Fruit fly (Drosophila melanogaster) whole organism, embryonic: ENCODE data around the gene Son.

Experiments
- Atf3 ChIP-seq: fragments of 200-800 bp; sonication (Bioruptor generic); optimal IDR thresholded peaks from 3 replicates; lab custom pipeline; 2016; ENCODE audit warnings: missing biosample characterization, missing genetic modification characterization
- CG11085 ChIP-seq: fragments of 200-800 bp; sonication (Bioruptor generic); IDR thresholded peaks from 2 replicates; pipeline ENCODE4 v1.3.6; 2022; ENCODE audit warnings: missing biosample characterization, missing genetic modification characterization
- CG11504 ChIP-seq: fragments of 200-800 bp; sonication (Bioruptor generic); optimal IDR thresholded peaks from 3 replicates; lab custom pipeline; 2019; ENCODE audit warnings: missing biosample characterization, mild to moderate bottlenecking, missing genetic modification characterization, moderate library complexity
- CG12155 ChIP-seq: fragments of 200-800 bp; sonication (Bioruptor generic); optimal IDR thresholded peaks from 3 replicates; lab custom pipeline; 2016; ENCODE audit warnings: missing biosample characterization, missing genetic modification characterization
- CG14860 ChIP-seq: fragments of 200-800 bp; sonication (Bioruptor generic); IDR thresholded peaks from 3 replicates; pipeline ENCODE4 v1.3.6; 2022; ENCODE audit warnings: missing biosample characterization, missing genetic modification characterization; ENCODE audit not compliant: partially characterized antibody
- CG1603 ChIP-seq: fragments of 200-800 bp; sonication (Bioruptor generic); optimal IDR thresholded peaks from 2 replicates; lab custom pipeline; 2019; ENCODE audit warnings: missing biosample characterization, mild to moderate bottlenecking, missing genetic modification characterization, moderate library complexity
- CG18011 ChIP-seq: fragments of 200-800 bp; sonication (Bioruptor generic); optimal IDR thresholded peaks from 2 replicates; lab custom pipeline; 2017; ENCODE audit warnings: missing biosample characterization, missing genetic modification characterization, mild to moderate bottlenecking, moderate library complexity, missing genotype
- CG2678 ChIP-seq: fragments of 200-800 bp; sonication (Bioruptor generic); optimal IDR thresholded peaks from 3 replicates; lab custom pipeline; 2019; ENCODE audit warnings: missing biosample characterization, mild to moderate bottlenecking, missing genetic modification characterization, moderate library complexity
- CG30020 ChIP-seq: fragments of 200-800 bp; optimal IDR thresholded peaks from 2 replicates; lab custom pipeline; 2019; ENCODE audit warnings: missing biosample characterization, mild to moderate bottlenecking, missing genetic modification characterization, moderate library complexity
- CG31365 ChIP-seq: fragments of 200-800 bp; sonication (Bioruptor generic); optimal IDR thresholded peaks from 2 replicates; lab custom pipeline; 2018; ENCODE audit warnings: missing biosample characterization, mild to moderate bottlenecking, missing genetic modification characterization
- CG31388 ChIP-seq: fragments of 200-800 bp; sonication (Bioruptor generic); optimal IDR thresholded peaks from 2 replicates; lab custom pipeline; 2016; ENCODE audit warnings: missing biosample characterization, missing genetic modification characterization
- CG34376 ChIP-seq: fragments of 200-800 bp; sonication (Bioruptor generic); optimal IDR thresholded peaks from 2 replicates; lab custom pipeline; 2018; ENCODE audit warnings: missing biosample characterization, mild to moderate bottlenecking, missing genetic modification characterization
- CG4854 ChIP-seq: fragments of 200-800 bp; sonication (Bioruptor generic); optimal IDR thresholded peaks from 2 replicates; lab custom pipeline; 2016; ENCODE audit warnings: missing biosample characterization, missing genetic modification characterization, inconsistent platforms
- CG6683 ChIP-seq: fragments of 200-800 bp; sonication (Bioruptor generic); optimal IDR thresholded peaks from 2 replicates; lab custom pipeline; 2017; ENCODE audit warnings: missing biosample characterization, mild to moderate bottlenecking, missing genetic modification characterization, missing genetic modification reagents
- CG7372 ChIP-seq: fragments of 200-800 bp; sonication (Bioruptor generic); IDR thresholded peaks from 2 replicates; pipeline ENCODE4 v1.3.6; 2022; ENCODE audit warnings: missing biosample characterization, missing genetic modification characterization
- CG7556 ChIP-seq: fragments of 200-800 bp; sonication (Bioruptor generic); optimal IDR thresholded peaks from 2 replicates; lab custom pipeline; 2017; ENCODE audit warnings: missing biosample characterization, mild to moderate bottlenecking, missing genetic modification characterization
- CG9215 ChIP-seq: fragments of 200-800 bp; sonication (Bioruptor generic); IDR thresholded peaks from 2 replicates; pipeline ENCODE4 v1.3.6; 2022; ENCODE audit warnings: missing biosample characterization, missing genetic modification characterization
- Chrac-16 ChIP-seq: fragments of 200-800 bp; sonication (Bioruptor generic); optimal IDR thresholded peaks from 3 replicates; lab custom pipeline; 2016; ENCODE audit warnings: missing biosample characterization, missing genetic modification characterization
- Dfd ChIP-seq, 2 experiments: fragments of >200 bp; optimal IDR thresholded peaks; 2 replicates each; lab custom pipeline; 2017; ENCODE audit warnings: missing biosample characterization in 2 of 2, missing genetic modification characterization in 2 of 2
- E2f1 ChIP-seq: fragments of 200-800 bp; sonication (Bioruptor generic); IDR thresholded peaks from 2 replicates; pipeline ENCODE4 v1.3.6; 2022; ENCODE audit warnings: missing biosample characterization, missing genetic modification characterization
- Gsc ChIP-seq: fragments of 200-800 bp; sonication (Bioruptor generic); IDR thresholded peaks from 2 replicates; pipeline ENCODE4 v1.3.6; 2022; ENCODE audit warnings: missing biosample characterization, missing genetic modification characterization
- Hmx ChIP-seq: fragments of 200-800 bp; sonication (Bioruptor generic); optimal IDR thresholded peaks from 2 replicates; lab custom pipeline; 2016; ENCODE audit warnings: missing biosample characterization, missing genetic modification characterization
- MESR4 ChIP-seq: fragments of 200-800 bp; sonication (Bioruptor generic); optimal IDR thresholded peaks from 2 replicates; lab custom pipeline; 2018; ENCODE audit warnings: missing biosample characterization, mild to moderate bottlenecking, missing genetic modification characterization, moderate library complexity
- Med ChIP-seq: fragments of 200-800 bp; sonication (Bioruptor generic); peaks from one replicate; lab custom pipeline; 2016; ENCODE audit warnings: missing biosample characterization, missing genetic modification characterization, mild to moderate bottlenecking, inconsistent platforms, moderate library complexity
- Mrtf ChIP-seq: fragments of 200-800 bp; sonication (Bioruptor generic); IDR thresholded peaks from 3 replicates; pipeline ENCODE4 v1.3.6; 2022; ENCODE audit warnings: missing biosample characterization, missing genetic modification characterization
- NC2α ChIP-seq: fragments of 200-800 bp; sonication (Bioruptor generic); optimal IDR thresholded peaks from 2 replicates; lab custom pipeline; 2016; ENCODE audit warnings: missing biosample characterization, missing genetic modification characterization
- Nf-YA ChIP-seq: fragments of 200-800 bp; sonication (Bioruptor generic); IDR thresholded peaks from 2 replicates; pipeline ENCODE4 v1.3.6; 2022; ENCODE audit warnings: missing biosample characterization, missing genetic modification characterization
- Oaz ChIP-seq: fragments of 200-800 bp; sonication (Bioruptor generic); IDR thresholded peaks from 2 replicates; pipeline ENCODE4 v1.3.6; 2022; ENCODE audit warnings: missing biosample characterization, missing genetic modification characterization
- Poxn ChIP-seq: fragments of 200-800 bp; sonication (Bioruptor generic); IDR thresholded peaks from 2 replicates; pipeline ENCODE4 v1.3.6; 2022; ENCODE audit warnings: missing biosample characterization, missing genetic modification characterization
- bab2 ChIP-seq: fragments of 200-800 bp; sonication (Bioruptor generic); optimal IDR thresholded peaks from 2 replicates; lab custom pipeline; 2016; ENCODE audit warnings: missing biosample characterization, missing genetic modification characterization
- bbx ChIP-seq: fragments of 200-800 bp; sonication (Bioruptor generic); IDR thresholded peaks from 2 replicates; pipeline ENCODE4 v1.3.6; 2022; ENCODE audit warnings: missing biosample characterization, missing genetic modification characterization; ENCODE audit not compliant: partially characterized antibody
- bowl ChIP-seq: fragments of 200-800 bp; sonication (Bioruptor generic); IDR thresholded peaks from 2 replicates; pipeline ENCODE4 v1.3.6; 2022; ENCODE audit warnings: missing biosample characterization, missing genetic modification characterization
- chn ChIP-seq: fragments of 200-800 bp; sonication (Bioruptor generic); optimal IDR thresholded peaks from 2 replicates; lab custom pipeline; 2016; ENCODE audit warnings: missing biosample characterization, missing genetic modification characterization
- dysf ChIP-seq: fragments of 200-800 bp; sonication (Bioruptor generic); IDR thresholded peaks from 3 replicates; pipeline ENCODE4 v1.3.6; 2022; ENCODE audit warnings: missing biosample characterization, missing genetic modification characterization
- gem ChIP-seq: fragments of 200-800 bp; sonication (Bioruptor generic); optimal IDR thresholded peaks from 2 replicates; lab custom pipeline; 2019; ENCODE audit warnings: missing biosample characterization, mild to moderate bottlenecking, missing genetic modification characterization, moderate library complexity
- kay ChIP-seq: fragments of 200-800 bp; sonication (Bioruptor generic); optimal IDR thresholded peaks from 2 replicates; lab custom pipeline; 2016; ENCODE audit warnings: missing biosample characterization, missing genetic modification characterization
- ken ChIP-seq: fragments of 200-800 bp; sonication (Bioruptor generic); IDR thresholded peaks from 3 replicates; pipeline ENCODE4 v1.3.6; 2022; ENCODE audit warnings: missing biosample characterization, missing genetic modification characterization
- lov ChIP-seq, 2 experiments: fragments of 200-800 bp in 1 of 2; fragments of >200 bp in 1 of 2; sonication (Bioruptor generic) in 1 of 2; IDR thresholded peaks in 1 of 2; optimal IDR thresholded peaks in 1 of 2; 2 replicates in 1 of 2; 3 replicates in 1 of 2; pipeline versions ENCODE4 v1.3.6 to Lab custom; 2017 to 2022; ENCODE audit warnings: missing biosample characterization in 1 of 2, missing genetic modification characterization in 1 of 2
- nmo ChIP-seq: fragments of 200-800 bp; sonication (Bioruptor generic); optimal IDR thresholded peaks from 2 replicates; lab custom pipeline; 2018; ENCODE audit warnings: missing biosample characterization, mild to moderate bottlenecking, missing genetic modification characterization, moderate library complexity
- peb ChIP-seq: fragments of 200-800 bp; sonication (Bioruptor generic); IDR thresholded peaks from 2 replicates; pipeline ENCODE4 v1.3.6; 2022; ENCODE audit warnings: missing biosample characterization, missing genetic modification characterization
- pita ChIP-seq: fragments of 200-800 bp; sonication (Bioruptor generic); optimal IDR thresholded peaks from 2 replicates; lab custom pipeline; 2017; ENCODE audit warnings: missing biosample characterization, mild to moderate bottlenecking, missing genetic modification characterization
- rib ChIP-seq: fragments of 200-800 bp; sonication (Bioruptor generic); IDR thresholded peaks from 2 replicates; pipeline ENCODE4 v1.3.6; 2022; ENCODE audit warnings: missing biosample characterization, missing genetic modification characterization
- sd ChIP-seq: fragments of 200-800 bp; sonication (Bioruptor generic); optimal IDR thresholded peaks from 3 replicates; lab custom pipeline; 2018; ENCODE audit warnings: missing biosample characterization, mild to moderate bottlenecking, missing genetic modification characterization, moderate library complexity
- sisA ChIP-seq: fragments of 200-800 bp; sonication (Bioruptor generic); IDR thresholded peaks from 2 replicates; pipeline ENCODE4 v1.3.6; 2022; ENCODE audit warnings: missing biosample characterization, missing genetic modification characterization
- ssp ChIP-seq: fragments of 200-800 bp; sonication (Bioruptor generic); IDR thresholded peaks from 2 replicates; pipeline ENCODE4 v1.3.6; 2022; ENCODE audit warnings: missing biosample characterization, missing genetic modification characterization
- stc ChIP-seq: fragments of 200-800 bp; sonication (Bioruptor generic); IDR thresholded peaks from 2 replicates; pipeline ENCODE4 v1.3.6; 2022; ENCODE audit warnings: missing biosample characterization, missing genetic modification characterization
- vnd ChIP-seq: fragments of 200-800 bp; sonication (Bioruptor generic); IDR thresholded peaks from 3 replicates; pipeline ENCODE4 v1.3.6; 2022; ENCODE audit warnings: missing biosample characterization, missing genetic modification characterization; ENCODE audit not compliant: partially characterized antibody
- zen ChIP-seq: fragments of 200-800 bp; sonication (Bioruptor generic); optimal IDR thresholded peaks from 3 replicates; lab custom pipeline; 2018; ENCODE audit warnings: missing biosample characterization, mild to moderate bottlenecking, missing genetic modification characterization, moderate library complexity
- zfh2 ChIP-seq: fragments of 200-800 bp; sonication (Bioruptor generic); optimal IDR thresholded peaks from 2 replicates; lab custom pipeline; 2016; ENCODE audit warnings: missing biosample characterization, missing genetic modification characterization

Gene Son

DNA sequence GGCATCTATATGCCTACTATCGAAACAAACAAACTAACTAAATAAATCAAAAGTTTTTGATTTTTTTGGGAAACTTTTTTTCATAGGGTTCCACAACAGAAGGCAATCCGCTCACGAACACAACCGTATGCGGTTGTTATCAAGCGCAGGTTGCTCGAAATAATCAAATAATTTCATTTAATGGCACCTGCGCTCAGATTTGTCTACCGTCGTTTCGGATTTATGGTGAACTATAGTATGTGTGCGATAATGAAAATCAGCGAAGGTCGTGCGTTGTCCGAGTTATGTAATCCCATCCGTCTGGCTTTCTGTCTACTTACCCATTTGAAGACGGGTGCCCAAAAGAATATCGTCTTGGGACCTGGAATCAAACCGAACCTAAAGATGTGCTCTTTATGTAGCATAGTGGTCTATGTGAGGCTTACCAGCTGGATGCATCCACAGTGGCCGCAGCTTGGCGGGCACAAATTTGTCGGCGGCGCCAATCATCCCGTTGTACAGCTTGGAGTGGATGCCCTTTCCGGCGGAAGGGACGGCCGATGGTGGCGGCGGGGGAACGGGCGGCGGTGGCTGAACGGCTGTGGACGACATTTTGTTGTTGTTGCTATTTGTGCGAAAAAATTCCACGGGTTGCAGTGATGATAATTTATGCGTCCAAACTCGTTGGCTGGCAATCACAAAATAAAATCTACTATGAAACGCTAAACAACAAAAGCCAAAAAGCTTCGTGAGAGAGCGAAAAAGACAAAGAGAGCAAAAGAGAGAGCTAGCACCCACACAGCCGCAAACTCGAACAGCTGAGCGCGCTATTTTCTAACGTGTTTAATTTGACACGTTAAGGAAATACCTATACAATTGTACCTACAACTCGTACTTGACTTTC lies 4.7 kb upstream of the Son start (continued):
- TF ChIP-seq bbx (0 out of 2 replicates have a peak, but pooled peaks have one; percentile 29), NC2α (GFP tag; lab: Kevin White, UChicago) (no peak), lov (optimal IDR thresholded peaks at IDR 0.05; lab: Kevin White, UChicago) (no peak), lov (GFP tag; IDR thresholded peaks at IDR 0.05; lab: Robert Waterston, UW) (no peak), CG30020 (no peak), CG6683 (GFP tag; lab: Kevin White, UChicago) (no peak), peb (GFP tag; lab: Robert Waterston, UW) (no peak), vnd (GFP tag; lab: Robert Waterston, UW) (no peak), CG18011 (GFP tag; lab: Kevin White, UChicago) (no peak), gem (tag; lab: Kevin White, UChicago) (no peak), E2f1 (GFP tag; lab: Robert Waterston, UW) (no peak), zen (tag; lab: Kevin White, UChicago) (no peak), zfh2 (no peak), CG11504 (tag; lab: Kevin White, UChicago) (no peak), MESR4 (GFP tag; lab: Kevin White, UChicago) (no peak), Oaz (no peak), Hmx (GFP tag; lab: Kevin White, UChicago) (no peak), sd (peak; percentile 76), dysf (GFP tag; lab: Robert Waterston, UW) (no peak), Poxn (no peak), sisA (GFP tag; lab: Robert Waterston, UW) (no peak), pita (GFP tag; lab: Kevin White, UChicago) (no peak), kay (GFP tag; lab: Kevin White, UChicago) (no peak), rib (GFP tag; lab: Robert Waterston, UW) (0 out of 2 replicates have a peak, but pooled peaks have one; percentile 15), bab2 (GFP tag; lab: Kevin White, UChicago) (no peak), Chrac-16 (GFP tag; lab: Kevin White, UChicago) (no peak), Nf-YA (no peak), Atf3 (GFP tag; lab: Kevin White, UChicago) (no peak), CG7372 (no peak), nmo (GFP tag; lab: Kevin White, UChicago) (no peak), ken (no peak), chn (no peak), CG7556 (no peak), CG9215 (GFP tag; lab: Robert Waterston, UW) (no peak), CG2678 (tag; lab: Kevin White, UChicago) (no peak), Dfd (GFP tag; optimal IDR thresholded peaks at IDR 0.05; lab: Kevin White, UChicago) (no peak), CG31365 (tag; lab: Kevin White, UChicago) (no peak), CG1603 (tag; lab: Kevin White, UChicago) (no peak), CG4854 (no peak), CG12155 (GFP tag; lab: Kevin White, UChicago) (no peak), CG11085 (0 out of 2 replicates have a peak, but pooled peaks have one; percentile 15), CG14860 (no peak), bowl (GFP tag; lab: Robert Waterston, UW) (peak; percentile 45; the same call in 1 of the 2 replicates), CG31388 (GFP tag; lab: Kevin White, UChicago) (no peak), CG34376 (GFP tag; lab: Kevin White, UChicago) (peak; percentile 24), Med (peak; percentile 80), Gsc (no peak), stc (no peak), Mrtf (GFP tag; lab: Robert Waterston, UW) (no peak), ssp (GFP tag; lab: Robert Waterston, UW) (no peak)
